Fruit fly (Drosophila melanogaster) whole organism, adult: ENCODE results near the gene futsch.

Experiments
- CG11617 ChIP-seq: fragments of 200-800 bp; sonication (Bioruptor generic); optimal IDR thresholded peaks from 2 replicates; lab custom pipeline; 2017; ENCODE audit warnings: mild to moderate bottlenecking, missing biosample characterization, missing genetic modification reagents, missing genetic modification characterization
- CG12768 ChIP-seq: fragments of 200-800 bp; sonication (Bioruptor generic); optimal IDR thresholded peaks from 2 replicates; lab custom pipeline; 2017; ENCODE audit warnings: missing biosample characterization, missing genetic modification characterization, mild to moderate bottlenecking, moderate library complexity, missing genetic modification reagents
- CG14711 ChIP-seq: fragments of 200-800 bp; sonication (Bioruptor generic); optimal IDR thresholded peaks from 2 replicates; lab custom pipeline; 2018; ENCODE audit warnings: missing biosample characterization, mild to moderate bottlenecking, missing genetic modification characterization, moderate library complexity
- CG1620 ChIP-seq: fragments of 200-800 bp; sonication (Bioruptor generic); optimal IDR thresholded peaks from 2 replicates; lab custom pipeline; 2016; ENCODE audit warnings: missing biosample characterization, missing genetic modification characterization
- CG33017 ChIP-seq: fragments of 200-800 bp; sonication (Bioruptor generic); optimal IDR thresholded peaks from 2 replicates; lab custom pipeline; 2018; ENCODE audit warnings: missing biosample characterization, mild to moderate bottlenecking, missing genetic modification characterization, moderate library complexity
- CG5204 ChIP-seq: fragments of 200-800 bp; sonication (Bioruptor generic); optimal IDR thresholded peaks from 2 replicates; lab custom pipeline; 2016; ENCODE audit warnings: missing biosample characterization, missing genetic modification characterization
- CG7045 ChIP-seq: fragments of 200-800 bp; sonication (Bioruptor generic); optimal IDR thresholded peaks from 2 replicates; lab custom pipeline; 2017; ENCODE audit warnings: missing biosample characterization, mild to moderate bottlenecking, missing genetic modification characterization
- CG7101 ChIP-seq: fragments of 200-800 bp; sonication (Bioruptor generic); optimal IDR thresholded peaks from 2 replicates; lab custom pipeline; 2018; ENCODE audit warnings: missing biosample characterization, mild to moderate bottlenecking, missing genetic modification characterization, moderate library complexity
- Clk ChIP-seq: fragments of 200-800 bp; sonication (Bioruptor generic); optimal IDR thresholded peaks from 2 replicates; lab custom pipeline; 2017; ENCODE audit warnings: missing biosample characterization, missing genetic modification characterization
- Crg-1 ChIP-seq: fragments of 200-800 bp; sonication (Bioruptor generic); optimal IDR thresholded peaks from 2 replicates; lab custom pipeline; 2016; ENCODE audit warnings: missing biosample characterization, missing genetic modification characterization
- Hr96 ChIP-seq: fragments of 200-800 bp; sonication (Bioruptor generic); optimal IDR thresholded peaks from 2 replicates; lab custom pipeline; 2016; ENCODE audit warnings: missing biosample characterization, missing genetic modification characterization
- Mnt ChIP-seq: fragments of 200-800 bp; sonication (Bioruptor generic); optimal IDR thresholded peaks from 2 replicates; lab custom pipeline; 2016; ENCODE audit warnings: missing biosample characterization, mild to moderate bottlenecking, missing genetic modification characterization
- bab1 ChIP-seq: fragments of 200-800 bp; sonication (Bioruptor generic); optimal IDR thresholded peaks from 3 replicates; lab custom pipeline; 2019; ENCODE audit warnings: missing biosample characterization, mild to moderate bottlenecking, missing genetic modification characterization, moderate library complexity
- cic ChIP-seq: fragments of 200-800 bp; sonication (Bioruptor generic); optimal IDR thresholded peaks from 2 replicates; lab custom pipeline; 2017; ENCODE audit warnings: missing biosample characterization, mild to moderate bottlenecking, missing genetic modification characterization, moderate library complexity
- cnc ChIP-seq, 2 experiments: fragments of >200 bp; optimal IDR thresholded peaks; 2 replicates each; lab custom pipeline; 2017
- kay ChIP-seq: fragments of 200-800 bp; sonication (Bioruptor generic); peaks from one replicate; lab custom pipeline; 2016; ENCODE audit warnings: missing biosample characterization, missing genetic modification characterization, borderline replicate concordance
- ovo ChIP-seq: fragments of 200-800 bp; sonication (Bioruptor generic); optimal IDR thresholded peaks from 2 replicates; lab custom pipeline; 2016; ENCODE audit warnings: missing biosample characterization, missing genetic modification characterization
- pad ChIP-seq: fragments of 200-800 bp; sonication (Bioruptor generic); optimal IDR thresholded peaks from 3 replicates; lab custom pipeline; 2017; ENCODE audit warnings: missing biosample characterization, missing genetic modification characterization, mild to moderate bottlenecking, moderate library complexity, missing genetic modification reagents
- tj ChIP-seq: fragments of 200-800 bp; sonication (Bioruptor generic); optimal IDR thresholded peaks from 3 replicates; lab custom pipeline; 2017; ENCODE audit warnings: missing biosample characterization, mild to moderate bottlenecking, missing genetic modification characterization, moderate library complexity
- toe ChIP-seq: fragments of 200-800 bp; sonication (Bioruptor generic); optimal IDR thresholded peaks from 2 replicates; lab custom pipeline; 2016; ENCODE audit warnings: missing biosample characterization, missing genetic modification characterization

Gene futsch

dm6 chrX:1476436-1476835, 67.6 kb downstream of the futsch start:
- TF ChIP-seq toe (GFP tag; lab: Kevin White, UChicago) = no peak
- TF ChIP-seq cic = no peak
- no peak for TF ChIP-seq Mnt
- no peak for TF ChIP-seq cnc (optimal IDR thresholded peaks at IDR 0.05; lab: Kevin White, UChicago)
- TF ChIP-seq CG12768 (GFP tag; lab: Kevin White, UChicago) = no peak
- no peak for TF ChIP-seq CG7045 (GFP tag; lab: Kevin White, UChicago)
- TF ChIP-seq CG5204 = no peak
- no peak for TF ChIP-seq CG33017 (tag; lab: Kevin White, UChicago)
- TF ChIP-seq CG1620 (GFP tag; lab: Kevin White, UChicago) = no peak
- TF ChIP-seq Crg-1 = no peak
- TF ChIP-seq CG14711 (tag; lab: Kevin White, UChicago) = no peak
- TF ChIP-seq Clk (GFP tag; lab: Kevin White, UChicago) = no peak
- TF ChIP-seq kay = no peak
- no peak for TF ChIP-seq tj (GFP tag; lab: Kevin White, UChicago)
- no peak for TF ChIP-seq bab1
- no peak for TF ChIP-seq CG7101 (tag; lab: Kevin White, UChicago)
- no peak for TF ChIP-seq Hr96
- no peak for TF ChIP-seq ovo (GFP tag; lab: Kevin White, UChicago)

dm6 chrX:1476848-1477247, 68.0 kb downstream of the futsch start, which contains the start of the genes Rab27 and mei-38:
TSS of gene Rab27 (minus strand) at chrX:1476974.
TSS of gene mei-38 (plus strand) at chrX:1477063.
- TF ChIP-seq CG11617 (GFP tag; lab: Kevin White, UChicago) (no peak), pad (GFP tag; lab: Kevin White, UChicago) (peak; percentile 54), CG7101 (tag; lab: Kevin White, UChicago) (peak; percentile 44), Mnt (peak; percentile 8), Hr96 (no peak), Crg-1 (peak; percentile 82), CG1620 (GFP tag; lab: Kevin White, UChicago) (peak; percentile 76), bab1 (peak; percentile 56)

- TF ChIP-seq CG7101 (tag; lab: Kevin White, UChicago) (peak; percentile 38), CG14711 (tag; lab: Kevin White, UChicago) (no peak), toe (GFP tag; lab: Kevin White, UChicago) (no peak), ovo (GFP tag; lab: Kevin White, UChicago) (peak; percentile 44), CG11617 (GFP tag; lab: Kevin White, UChicago) (peak; percentile 23), CG33017 (tag; lab: Kevin White, UChicago) (no peak), Mnt (peak; percentile 62), bab1 (peak; percentile 21), cic (peak; percentile 4), CG1620 (GFP tag; lab: Kevin White, UChicago) (peak; percentile 49), pad (GFP tag; lab: Kevin White, UChicago) (peak; percentile 73), Crg-1 (peak; percentile 59), Clk (GFP tag; lab: Kevin White, UChicago) (no peak), Hr96 (peak; percentile 43)
These were observed 69.6 kb downstream of the futsch start, which contains the start of gene rush for dm6 chrX:1478276-1479122. TSS of gene rush (plus strand) at chrX:1478552.

- TF ChIP-seq kay (no peak), CG12768 (GFP tag; lab: Kevin White, UChicago) (peak; percentile 10), CG5204 (no peak), cic (peak; percentile 51), toe (GFP tag; lab: Kevin White, UChicago) (no peak), ovo (GFP tag; lab: Kevin White, UChicago) (no peak), CG1620 (GFP tag; lab: Kevin White, UChicago) (no peak), Mnt (peak; percentile 12), Crg-1 (no peak), CG11617 (GFP tag; lab: Kevin White, UChicago) (no peak), Clk (GFP tag; lab: Kevin White, UChicago) (no peak), CG33017 (tag; lab: Kevin White, UChicago) (no peak), cnc (optimal IDR thresholded peaks at IDR 0.05; lab: Kevin White, UChicago) (peak in 1 of 2 experiments; percentile 30), CG14711 (tag; lab: Kevin White, UChicago) (no peak), pad (GFP tag; lab: Kevin White, UChicago) (no peak), CG7045 (GFP tag; lab: Kevin White, UChicago) (no peak), CG7101 (tag; lab: Kevin White, UChicago) (no peak), tj (GFP tag; lab: Kevin White, UChicago) (no peak), bab1 (no peak), Hr96 (no peak)
These were observed 71.6 kb downstream of the futsch start for dm6 chrX:1480426-1480825.

- TF ChIP-seq bab1 = peak; percentile 92
- TF ChIP-seq CG7101 (tag; lab: Kevin White, UChicago) = peak; percentile 89
- TF ChIP-seq CG11617 (GFP tag; lab: Kevin White, UChicago) = peak; percentile 75
- TF ChIP-seq ovo (GFP tag; lab: Kevin White, UChicago) = peak; percentile 61
- TF ChIP-seq tj (GFP tag; lab: Kevin White, UChicago) = peak; percentile 62
- TF ChIP-seq cic = peak; percentile 24
- TF ChIP-seq Clk (GFP tag; lab: Kevin White, UChicago) = peak; percentile 5
- no peak for TF ChIP-seq CG5204
- peak; percentile 71 for TF ChIP-seq Crg-1
- TF ChIP-seq pad (GFP tag; lab: Kevin White, UChicago) = peak; percentile 76
- TF ChIP-seq kay = no peak
- peak; percentile 70 for TF ChIP-seq CG14711 (tag; lab: Kevin White, UChicago)
- peak; percentile 72 for TF ChIP-seq CG33017 (tag; lab: Kevin White, UChicago)
- no peak for TF ChIP-seq toe (GFP tag; lab: Kevin White, UChicago)
- peak; percentile 95 for TF ChIP-seq Mnt
- TF ChIP-seq CG12768 (GFP tag; lab: Kevin White, UChicago) = no peak
- no peak for TF ChIP-seq cnc (optimal IDR thresholded peaks at IDR 0.05; lab: Kevin White, UChicago)
- peak; percentile 3 for TF ChIP-seq CG7045 (GFP tag; lab: Kevin White, UChicago)
- peak; percentile 75 for TF ChIP-seq CG1620 (GFP tag; lab: Kevin White, UChicago)
- TF ChIP-seq Hr96 = peak; percentile 77
These were observed 74.1 kb downstream of the futsch start, which contains the start of the genes sta and inc for dm6 chrX:1482840-1483518. TSS of gene sta (minus strand) at chrX:1483413. TSS of gene inc (plus strand) at chrX:1483479.
